Worm (Caenorhabditis elegans) whole organism, young adult: ENCODE results near the gene K08H10.6.

Experiments used
- B0019.2 ChIP-seq: fragments of 200-800 bp; sonication (Bioruptor generic); conservative IDR thresholded peaks from 2 replicates; pipeline ENCODE4 v1.3.6; 2022; ENCODE audit warnings: missing genetic modification reagents, missing genetic modification characterization, missing compliant biosample characterization
- B0035.1 ChIP-seq: sonication (generic microtip); optimal IDR thresholded peaks from 2 replicates; lab custom pipeline; 2016; ENCODE audit warnings: missing genetic modification characterization, mild to moderate bottlenecking, missing compliant biosample characterization, missing genotype, missing genetic modification reagents
- B0336.3 ChIP-seq: fragments of 200-800 bp; sonication (Bioruptor generic); IDR thresholded peaks from 2 replicates; pipeline ENCODE4 v1.3.6; 2022; ENCODE audit warnings: missing genetic modification characterization, missing compliant biosample characterization
- F23B12.7 ChIP-seq: sonication (generic microtip); optimal IDR thresholded peaks from 2 replicates; lab custom pipeline; 2017; ENCODE audit warnings: missing genetic modification characterization, mild to moderate bottlenecking, missing compliant biosample characterization, antibody characterized with exemption, moderate library complexity; ENCODE audit not compliant: insufficient read depth
- F39B2.1 ChIP-seq: fragments of 200-800 bp; sonication (Bioruptor generic); IDR thresholded peaks from 2 replicates; pipeline ENCODE4 v1.3.6; 2022; ENCODE audit warnings: missing genetic modification reagents, missing genetic modification characterization, missing compliant biosample characterization
- K12H6.12 ChIP-seq: fragments of 200-800 bp; sonication (Bioruptor generic); optimal IDR thresholded peaks from 2 replicates; lab custom pipeline; 2018; ENCODE audit warnings: mild to moderate bottlenecking, missing genetic modification characterization, missing compliant biosample characterization
- Y53G8AR.9 ChIP-seq: fragments of 200-800 bp; sonication (Bioruptor generic); conservative IDR thresholded peaks from 2 replicates; pipeline ENCODE4 v1.3.6; 2022; ENCODE audit warnings: missing genetic modification reagents, missing genetic modification characterization, missing compliant biosample characterization
- Y79H2A.3 ChIP-seq: fragments of 200-800 bp; sonication (Bioruptor generic); conservative IDR thresholded peaks from 2 replicates; pipeline ENCODE4 v1.3.6; 2022; ENCODE audit warnings: missing genetic modification reagents, missing genetic modification characterization, missing compliant biosample characterization
- Y95B8A.8 ChIP-seq: fragments of 200-800 bp; sonication (Bioruptor generic); IDR thresholded peaks from 2 replicates; pipeline ENCODE4 v1.3.6; 2022; ENCODE audit warnings: missing genetic modification reagents, missing genetic modification characterization, missing compliant biosample characterization
- aptf-3 ChIP-seq: fragments of 200-800 bp; sonication (Bioruptor generic); IDR thresholded peaks from 2 replicates; pipeline ENCODE4 v1.3.6; 2022; ENCODE audit warnings: missing genetic modification characterization, missing compliant biosample characterization
- attf-5 ChIP-seq: fragments of 200-800 bp; sonication (Bioruptor generic); optimal IDR thresholded peaks from 2 replicates; lab custom pipeline; 2018; ENCODE audit warnings: mild to moderate bottlenecking, missing genetic modification characterization, missing compliant biosample characterization
- attf-6 ChIP-seq: fragments of 200-800 bp; sonication (Bioruptor generic); IDR thresholded peaks from 2 replicates; pipeline ENCODE4 v1.3.6; 2022; ENCODE audit warnings: missing genetic modification reagents, missing genetic modification characterization, missing compliant biosample characterization
- bed-2 ChIP-seq: fragments of 200-800 bp; sonication (Bioruptor generic); IDR thresholded peaks from 2 replicates; pipeline ENCODE4 v1.3.6; 2022; ENCODE audit warnings: missing genetic modification reagents, missing genetic modification characterization, missing compliant biosample characterization
- ceh-27 ChIP-seq: fragments of 200-800 bp; sonication (Bioruptor generic); optimal IDR thresholded peaks from 2 replicates; lab custom pipeline; 2018; ENCODE audit warnings: mild to moderate bottlenecking, missing genetic modification characterization, moderate library complexity, missing compliant biosample characterization
- ceh-79 ChIP-seq: sonication (generic microtip); optimal IDR thresholded peaks from 2 replicates; lab custom pipeline; 2017; ENCODE audit warnings: mild to moderate bottlenecking, missing genetic modification characterization, missing compliant biosample characterization
- ceh-91 ChIP-seq: fragments of 200-800 bp; sonication (Bioruptor generic); IDR thresholded peaks from 2 replicates; pipeline ENCODE4 v1.3.6; 2022; ENCODE audit warnings: missing genetic modification reagents, missing genetic modification characterization, missing compliant biosample characterization
- egl-18 ChIP-seq: fragments of 200-800 bp; sonication (Bioruptor generic); IDR thresholded peaks from 2 replicates; pipeline ENCODE4 v1.3.6; 2022; ENCODE audit warnings: missing genetic modification reagents, missing genetic modification characterization, missing compliant biosample characterization
- ekl-4 ChIP-seq: fragments of 200-800 bp; sonication (Bioruptor generic); IDR thresholded peaks from 2 replicates; pipeline ENCODE4 v1.3.6; 2022; ENCODE audit warnings: missing genetic modification reagents, missing genetic modification characterization, missing compliant biosample characterization
- fkh-3 ChIP-seq: sonication (generic microtip); optimal IDR thresholded peaks from 2 replicates; lab custom pipeline; 2016; ENCODE audit warnings: mild to moderate bottlenecking, missing genetic modification characterization, missing compliant biosample characterization
- hlh-12 ChIP-seq: sonication (generic microtip); optimal IDR thresholded peaks from 2 replicates; lab custom pipeline; 2016; ENCODE audit warnings: missing genetic modification characterization, missing compliant biosample characterization
- hlh-26 ChIP-seq: fragments of 200-800 bp; sonication (Bioruptor generic); conservative IDR thresholded peaks from 2 replicates; pipeline ENCODE4 v1.3.6; 2022; ENCODE audit warnings: missing genetic modification reagents, missing genetic modification characterization, missing compliant biosample characterization
- hmg-1.2 ChIP-seq: fragments of 200-800 bp; sonication (Bioruptor generic); IDR thresholded peaks from 2 replicates; pipeline ENCODE4 v1.3.6; 2022; ENCODE audit warnings: missing genetic modification reagents, missing genetic modification characterization, missing compliant biosample characterization
- hrde-1 ChIP-seq: sonication (generic microtip); optimal IDR thresholded peaks from 2 replicates; lab custom pipeline; 2016; ENCODE audit warnings: missing genetic modification characterization, mild to moderate bottlenecking, missing compliant biosample characterization, moderate library complexity, missing genotype, missing genetic modification reagents, borderline replicate concordance
- lag-1 ChIP-seq: fragments of 200-800 bp; sonication (Bioruptor generic); IDR thresholded peaks from 2 replicates; pipeline ENCODE4 v1.3.6; 2022; ENCODE audit warnings: missing genetic modification reagents, missing genetic modification characterization, missing compliant biosample characterization
- let-526 ChIP-seq: fragments of 200-800 bp; sonication (Bioruptor generic); IDR thresholded peaks from 2 replicates; pipeline ENCODE4 v1.3.6; 2022; ENCODE audit warnings: missing genetic modification reagents, missing genetic modification characterization, missing compliant biosample characterization
- lsl-1 ChIP-seq: fragments of 200-800 bp; sonication (Bioruptor generic); optimal IDR thresholded peaks from 2 replicates; lab custom pipeline; 2018; ENCODE audit warnings: mild to moderate bottlenecking, missing genetic modification characterization, moderate library complexity, missing compliant biosample characterization
- madf-6 ChIP-seq: fragments of 200-800 bp; sonication (Bioruptor generic); IDR thresholded peaks from 2 replicates; pipeline ENCODE4 v1.3.6; 2022; ENCODE audit warnings: missing genetic modification reagents, missing genetic modification characterization, missing compliant biosample characterization
- pbrm-1 ChIP-seq: fragments of 200-800 bp; sonication (Bioruptor generic); IDR thresholded peaks from 2 replicates; pipeline ENCODE4 v1.3.6; 2022; ENCODE audit warnings: missing genetic modification reagents, missing genetic modification characterization, missing compliant biosample characterization
- pha-4 ChIP-seq: fragments of 150-350 bp; sonication (generic microtip); optimal IDR thresholded peaks from 2 replicates; lab custom pipeline; 2014; ENCODE audit warnings: missing biosample characterization, missing genetic modification reagents, missing genetic modification characterization
- rcor-1 ChIP-seq: fragments of 200-800 bp; sonication (Bioruptor generic); IDR thresholded peaks from 2 replicates; pipeline ENCODE4 v1.3.6; 2022; ENCODE audit warnings: missing genetic modification reagents, missing genetic modification characterization, missing compliant biosample characterization
- snpc-1.1 ChIP-seq: sonication (generic microtip); optimal IDR thresholded peaks from 2 replicates; lab custom pipeline; 2017; ENCODE audit warnings: missing genetic modification characterization, mild to moderate bottlenecking, missing compliant biosample characterization, antibody characterized with exemption, moderate library complexity, missing genotype, missing genetic modification reagents; ENCODE audit not compliant: insufficient read depth
- snpc-3.4 ChIP-seq: sonication (generic microtip); optimal IDR thresholded peaks from 2 replicates; lab custom pipeline; 2017; ENCODE audit warnings: missing genetic modification characterization, mild to moderate bottlenecking, missing compliant biosample characterization, antibody characterized with exemption, moderate library complexity, missing genotype, missing genetic modification reagents
- snpc-4 ChIP-seq, 5 experiments: fragments of 150-350 bp in 1 of 5; sonication (generic microtip) in 4 of 5; optimal IDR thresholded peaks; 2 replicates each; lab custom pipeline; 2014 to 2018; ENCODE audit warnings: missing genetic modification characterization in 5 of 5, missing biosample characterization in 3 of 5, antibody characterized with exemption in 2 of 5, mild to moderate bottlenecking in 2 of 5, missing compliant biosample characterization in 2 of 5, missing genotype in 2 of 5, moderate library complexity in 2 of 5, missing genetic modification reagents in 1 of 5
- tbp1 ChIP-seq: fragments of 200-800 bp; sonication (Bioruptor generic); optimal IDR thresholded peaks from 2 replicates; lab custom pipeline; 2018; ENCODE audit warnings: mild to moderate bottlenecking, missing genetic modification characterization, missing compliant biosample characterization
- tlf-1 ChIP-seq: fragments of 200-800 bp; sonication (Bioruptor generic); optimal IDR thresholded peaks from 2 replicates; lab custom pipeline; 2018; ENCODE audit warnings: mild to moderate bottlenecking, missing genetic modification characterization, missing compliant biosample characterization
- unc-130 ChIP-seq: sonication (generic microtip); optimal IDR thresholded peaks from 2 replicates; lab custom pipeline; 2016; ENCODE audit warnings: missing genetic modification reagents, missing genetic modification characterization, missing compliant biosample characterization
- unc-62 ChIP-seq: fragments of 150-350 bp; optimal IDR thresholded peaks from 2 replicates; lab custom pipeline; 2014; ENCODE audit warnings: missing biosample characterization, missing genetic modification reagents, missing genetic modification characterization
- xnd-1 ChIP-seq: sonication (generic microtip); optimal IDR thresholded peaks from 2 replicates; lab custom pipeline; 2016; ENCODE audit warnings: missing genotype, missing genetic modification reagents, missing genetic modification characterization, missing compliant biosample characterization
- zim-3 ChIP-seq: sonication (generic microtip); optimal IDR thresholded peaks from 2 replicates; lab custom pipeline; 2017; ENCODE audit warnings: mild to moderate bottlenecking, missing genetic modification characterization, moderate library complexity, missing compliant biosample characterization
- ztf-18 ChIP-seq: sonication (generic microtip); optimal IDR thresholded peaks from 2 replicates; lab custom pipeline; 2016; ENCODE audit warnings: missing genotype, mild to moderate bottlenecking, missing genetic modification characterization, missing compliant biosample characterization
- ztf-22 ChIP-seq: fragments of 200-800 bp; sonication (Bioruptor generic); optimal IDR thresholded peaks from 2 replicates; lab custom pipeline; 2018; ENCODE audit warnings: mild to moderate bottlenecking, missing genetic modification characterization, moderate library complexity, missing compliant biosample characterization

Gene K08H10.6

DNA sequence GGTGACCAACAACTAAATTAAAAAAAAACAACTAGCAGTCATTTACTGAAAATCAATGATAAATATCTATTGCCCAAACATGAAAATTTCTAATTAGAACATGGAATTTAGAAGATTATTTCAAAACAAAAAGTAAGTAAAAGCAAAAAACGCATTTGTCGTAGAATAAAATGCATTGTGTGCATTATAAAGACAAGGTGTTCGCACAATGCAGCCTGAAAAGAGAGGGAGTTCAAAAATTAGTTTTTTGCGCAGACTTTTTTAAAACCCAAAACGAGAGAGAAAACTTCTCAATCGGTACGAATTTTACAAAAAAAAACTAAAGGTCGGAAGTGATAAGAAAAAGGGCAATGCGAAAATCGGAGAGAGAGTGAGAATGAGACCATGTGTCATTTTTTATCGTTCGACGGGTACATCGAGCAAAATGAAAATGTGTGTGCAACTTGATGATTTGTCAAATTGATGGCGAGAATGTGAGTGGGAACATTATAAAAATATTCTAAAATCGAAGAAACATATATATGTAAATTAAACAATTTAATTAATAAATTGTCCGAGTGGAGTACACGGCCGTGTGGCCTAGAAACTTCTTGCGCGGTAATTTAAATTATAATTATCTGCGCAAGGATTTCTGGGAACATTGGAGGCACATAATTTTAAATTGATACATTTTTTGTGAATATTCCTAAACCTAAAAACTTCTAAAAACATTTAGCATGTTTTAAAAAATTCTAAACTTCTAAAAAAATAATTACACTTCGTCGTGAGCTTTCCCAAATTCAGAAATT, 35.9 kb upstream of the K08H10.6 start (continued):
- TF ChIP-seq snpc-4 (GFP tag; optimal IDR thresholded peaks at IDR 0.05; lab: Kevin White, UChicago) (no peak), snpc-4 (tag; optimal IDR thresholded peaks at IDR 0.05; lab: Kevin White, UChicago) (peak in 1 of 4 experiments; percentile 34), zim-3 (tag; lab: Kevin White, UChicago) (no peak), pha-4 (tag; lab: Kevin White, UChicago) (no peak), pbrm-1 (no peak), hlh-12 (tag; lab: Kevin White, UChicago) (no peak), ceh-79 (tag; lab: Kevin White, UChicago) (no peak), xnd-1 (tag; lab: Kevin White, UChicago) (no peak), lag-1 (no peak), ekl-4 (GFP tag; lab: Robert Waterston, UW) (no peak), ceh-27 (GFP tag; lab: Kevin White, UChicago) (no peak), attf-5 (peak; percentile 17)

DNA sequence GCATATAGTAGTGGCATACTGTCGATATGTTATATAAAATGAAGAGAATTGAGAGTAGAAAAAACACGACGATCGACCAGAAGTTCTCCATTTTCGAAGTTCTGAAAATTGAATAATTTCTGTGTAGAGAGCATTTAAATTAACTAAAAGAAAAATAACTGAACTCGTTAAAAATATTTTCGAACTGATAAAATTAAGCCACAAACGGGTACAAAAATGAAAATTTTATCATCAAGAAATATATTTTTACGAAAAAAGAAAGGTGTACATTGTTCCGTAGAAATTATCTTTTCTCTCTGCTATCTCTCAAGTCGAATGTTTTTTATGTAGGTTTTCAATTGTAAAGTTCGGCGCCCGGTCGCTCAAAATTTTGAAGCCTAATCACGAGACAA, 35.3 kb upstream of the K08H10.6 start, which contains the start of gene acl-2:
TSS of gene acl-2 (minus strand) at position 101 of the 392 bp plus-strand sequence.
- TF ChIP-seq bed-2 (no peak), aptf-3 (no peak), ztf-22 (no peak), snpc-1.1 (tag; lab: Kevin White, UChicago) (no peak), tlf-1 (GFP tag; lab: Kevin White, UChicago) (no peak), ztf-18 (tag; lab: Kevin White, UChicago) (no peak), madf-6 (no peak), hlh-12 (tag; lab: Kevin White, UChicago) (no peak)

DNA sequence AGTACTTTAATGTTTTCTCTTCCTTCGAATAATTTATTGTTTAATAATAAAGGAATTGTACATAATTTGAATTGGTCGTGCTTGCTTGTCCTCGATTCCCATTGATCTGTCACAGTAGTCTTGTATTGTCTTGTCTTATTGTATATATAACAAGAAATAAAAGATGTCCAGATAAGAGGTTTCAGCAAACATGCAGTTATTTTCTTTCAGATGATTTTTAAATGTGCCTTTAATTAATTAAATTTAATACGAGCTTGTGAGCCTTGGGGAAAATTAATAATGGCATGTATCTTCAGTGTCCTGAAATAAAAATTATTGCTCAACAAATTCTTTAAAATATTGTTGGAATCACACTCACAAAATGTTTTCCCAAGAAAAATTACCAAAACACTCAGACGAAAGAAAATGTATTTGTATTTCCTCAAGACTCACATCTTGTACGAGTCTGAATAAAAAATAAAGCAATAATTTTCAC, 27.4 kb upstream of the K08H10.6 start:
- no peak for TF ChIP-seq unc-62 (GFP tag; lab: Kevin White, UChicago)
- peak; percentile 84 for TF ChIP-seq snpc-3.4
- no peak for TF ChIP-seq B0035.1 (tag; lab: Kevin White, UChicago)
- TF ChIP-seq zim-3 (tag; lab: Kevin White, UChicago): no peak
- TF ChIP-seq B0336.3 (GFP tag; lab: Robert Waterston, UW): peak; percentile 46; the same call in 1 of the 2 replicates
- TF ChIP-seq egl-18 (GFP tag; lab: Robert Waterston, UW): no peak
- peak; percentile 23 for TF ChIP-seq lsl-1 (GFP tag; lab: Kevin White, UChicago)
- peak; percentile 59; the same call in 1 of the 2 replicates for TF ChIP-seq B0019.2 (GFP tag; lab: Robert Waterston, UW)
- TF ChIP-seq attf-6 (GFP tag; lab: Robert Waterston, UW): peak; percentile 78; the same call in 1 of the 2 replicates
- TF ChIP-seq snpc-1.1 (tag; lab: Kevin White, UChicago): peak; percentile 78
- TF ChIP-seq fkh-3: no peak
- TF ChIP-seq tbp1 (GFP tag; lab: Kevin White, UChicago): peak; percentile 55
- no peak for TF ChIP-seq ztf-22
- TF ChIP-seq tlf-1 (GFP tag; lab: Kevin White, UChicago): peak; percentile 62
- TF ChIP-seq attf-5: no peak
- TF ChIP-seq hmg-1.2: peak; percentile 25
- TF ChIP-seq F39B2.1 (GFP tag; lab: Robert Waterston, UW): no peak
- TF ChIP-seq F23B12.7 (tag; lab: Kevin White, UChicago): peak; percentile 58
- no peak for TF ChIP-seq K12H6.12 (tag; lab: Kevin White, UChicago)
- peak; percentile 97 for TF ChIP-seq hrde-1
- peak; percentile 97 for TF ChIP-seq Y95B8A.8 (GFP tag; lab: Robert Waterston, UW)
- TF ChIP-seq unc-130 (GFP tag; lab: Kevin White, UChicago): peak; percentile 97
- 0 out of 2 replicates have a peak, but pooled peaks have one; percentile 17 for TF ChIP-seq pbrm-1
- peak; percentile 5 for TF ChIP-seq xnd-1 (tag; lab: Kevin White, UChicago)
- TF ChIP-seq ceh-91 (GFP tag; lab: Robert Waterston, UW): peak; percentile 41
- TF ChIP-seq hlh-26: no peak
- TF ChIP-seq let-526 (GFP tag; lab: Robert Waterston, UW): no peak
- no peak for TF ChIP-seq Y53G8AR.9 (GFP tag; lab: Robert Waterston, UW)
- no peak for TF ChIP-seq rcor-1 (GFP tag; lab: Robert Waterston, UW)
- no peak for TF ChIP-seq lag-1
- TF ChIP-seq Y79H2A.3 (GFP tag; lab: Robert Waterston, UW): peak; percentile 98
